Worm (Caenorhabditis elegans): Measurements from ENCODE around the gene ceh-38.

- TF ChIP-seq zag-1 (tag; optimal IDR thresholded peaks at IDR 0.05) = no peak
- TF ChIP-seq ztf-11 (tag; optimal IDR thresholded peaks at IDR 0.05) = no peak
- no peak for TF ChIP-seq lin-13 (GFP tag; optimal IDR thresholded peaks at IDR 0.05)
- TF ChIP-seq nhr-11 (tag; optimal IDR thresholded peaks at IDR 0.05) = no peak
- no peak for TF ChIP-seq skn-1 (tag; optimal IDR thresholded peaks at IDR 0.05)
- TF ChIP-seq unc-39 (tag; optimal IDR thresholded peaks at IDR 0.05) = no peak
Measured at ce11 chrII:6901795-6902194, 49.5 kb upstream of the ceh-38 start, which contains the start of gene psmd-9.

All from whole organism, L2 larva.